Worm (Caenorhabditis elegans): Measurements from ENCODE around the gene srj-50.

The srj-50 gene

ce11 chrV:2883097-2883496 lies 50.3 kb downstream of the srj-50 start:
- TF ChIP-seq nhr-28 (tag; optimal IDR thresholded peaks at IDR 0.05) (no peak), ham-2 (GFP tag; optimal IDR thresholded peaks at IDR 0.05) (no peak), zip-8 (tag; optimal IDR thresholded peaks at IDR 0.05) (no peak), lsy-2 (tag; optimal IDR thresholded peaks at IDR 0.05) (no peak), elt-3 (tag; optimal IDR thresholded peaks at IDR 0.05) (no peak), ceh-39 (tag; optimal IDR thresholded peaks at IDR 0.05) (no peak), drap-1 (GFP tag; optimal IDR thresholded peaks at IDR 0.05) (no peak), M03D4.4 (tag; optimal IDR thresholded peaks at IDR 0.05) (no peak), unc-120 (tag; optimal IDR thresholded peaks at IDR 0.05; ENCODE audit: poor library complexity, severe bottlenecking) (no peak)

DNA sequence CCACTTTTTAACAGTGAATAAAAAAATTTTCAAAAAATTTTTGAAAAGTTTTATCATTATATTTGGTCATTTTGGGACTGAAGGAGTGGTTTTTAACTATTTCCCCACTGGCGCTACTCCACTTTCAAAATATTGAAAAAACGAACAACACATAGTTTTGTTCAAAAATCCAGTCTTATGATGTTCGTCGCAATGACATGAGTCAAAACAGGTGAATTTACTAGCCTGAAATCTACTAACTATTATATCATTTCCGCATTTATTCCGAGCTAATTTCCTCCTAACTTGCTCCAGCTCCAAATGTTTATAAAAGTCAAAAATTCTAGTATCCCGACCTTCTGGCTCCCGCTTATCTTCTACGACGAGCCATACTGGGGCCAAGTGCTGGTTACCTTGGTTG lies 51.6 kb downstream of the srj-50 start, which contains the start of gene sre-24:
Gene sre-24, plus strand, starts transcription at position 301 of the 400 bp plus-strand sequence.
- TF ChIP-seq M03D4.4 (tag; optimal IDR thresholded peaks at IDR 0.05) (no peak), blmp-1 (tag; optimal IDR thresholded peaks at IDR 0.05) (no peak), lin-32 (GFP tag; optimal IDR thresholded peaks at IDR 0.05) (no peak), snpc-4 (tag; optimal IDR thresholded peaks at IDR 0.05) (no peak), sptf-1 (tag; optimal IDR thresholded peaks at IDR 0.05) (no peak), cnd-1 (tag; optimal IDR thresholded peaks at IDR 0.05) (no peak), nhr-28 (tag; optimal IDR thresholded peaks at IDR 0.05) (no peak), zip-8 (tag; optimal IDR thresholded peaks at IDR 0.05) (no peak), ceh-83 (GFP tag; optimal IDR thresholded peaks at IDR 0.05) (no peak), hlh-1 (tag; optimal IDR thresholded peaks at IDR 0.05) (no peak), sem-2 (GFP tag; optimal IDR thresholded peaks at IDR 0.05) (no peak), ceh-43 (GFP tag; optimal IDR thresholded peaks at IDR 0.05) (no peak), elt-1 (tag; optimal IDR thresholded peaks at IDR 0.05; ENCODE audit: borderline replicate concordance, insufficient read depth) (no peak), lsy-2 (tag; optimal IDR thresholded peaks at IDR 0.05) (no peak), flh-1 (GFP tag; optimal IDR thresholded peaks at IDR 0.05) (no peak), nhr-76 (tag; optimal IDR thresholded peaks at IDR 0.05) (no peak), unc-120 (tag; optimal IDR thresholded peaks at IDR 0.05; ENCODE audit: poor library complexity, severe bottlenecking) (no peak)

Measured in whole organism, mixed stage, embryonic.